Worm (Caenorhabditis elegans): ENCODE data around the gene T02H6.4.

DNA sequence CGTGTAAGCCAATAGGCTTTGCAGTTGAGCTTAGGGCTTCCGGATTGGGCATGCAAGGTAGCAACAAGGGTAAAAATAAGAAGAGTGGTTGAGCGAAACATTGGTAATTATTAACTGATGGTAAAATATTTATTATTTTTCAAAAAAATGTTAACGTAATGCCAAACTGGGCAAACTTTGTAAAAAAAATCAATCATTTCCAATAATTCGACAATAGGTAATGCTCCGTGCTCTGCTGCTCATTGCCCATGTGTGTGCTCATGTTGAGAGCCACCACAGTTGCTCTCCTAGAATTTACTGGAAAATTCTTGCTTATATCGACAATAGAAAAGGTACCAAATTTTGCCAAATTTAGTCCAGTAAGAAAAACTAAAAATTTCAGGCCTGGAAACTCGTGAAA is 9.2 kb upstream of the T02H6.4 start, which contains the start of the genes T02H6.10 and T02H6.8:
- TF ChIP-seq dao-5 (tag; optimal IDR thresholded peaks at IDR 0.05) (no peak), him-1 (tag; optimal IDR thresholded peaks at IDR 0.05) (no peak), W03F9.2 (tag; optimal IDR thresholded peaks at IDR 0.05) (no peak)
